Worm (Caenorhabditis elegans): Measurements from ENCODE around the gene asp-3.

ce11 chrX:6747906-6748356 lies 42.9 kb upstream of the asp-3 start:
- TF ChIP-seq nhr-77 (tag; optimal IDR thresholded peaks at IDR 0.05) (no peak), unc-62 (GFP tag; optimal IDR thresholded peaks at IDR 0.05) (no peak), ztf-11 (tag; optimal IDR thresholded peaks at IDR 0.05) (no peak)
